Worm (Caenorhabditis elegans) whole organism, young adult: ENCODE data around the gene Y17D7B.10.

Experiments used
- C06A6.2 ChIP-seq: fragments of 200-800 bp; sonication (Bioruptor generic); conservative IDR thresholded peaks from 2 replicates; pipeline ENCODE4 v1.3.6; 2022; ENCODE audit warnings: missing genetic modification characterization, missing compliant biosample characterization
- dpl-1 ChIP-seq: fragments of 150-350 bp; optimal IDR thresholded peaks from 2 replicates; lab custom pipeline; 2014; ENCODE audit warnings: missing biosample characterization, missing genetic modification reagents, missing genetic modification characterization
- lin-54 ChIP-seq: fragments of 200-800 bp; sonication (Bioruptor generic); optimal IDR thresholded peaks from 2 replicates; lab custom pipeline; 2018; ENCODE audit warnings: mild to moderate bottlenecking, missing genetic modification characterization, missing compliant biosample characterization
- pha-4 ChIP-seq: fragments of 150-350 bp; sonication (generic microtip); optimal IDR thresholded peaks from 2 replicates; lab custom pipeline; 2014; ENCODE audit warnings: missing biosample characterization, missing genetic modification reagents, missing genetic modification characterization
- rpc-1 ChIP-seq, 2 experiments: fragments of 150-350 bp in 1 of 2; sonication (generic microtip) in 1 of 2; optimal IDR thresholded peaks; 2 replicates each; lab custom pipeline; 2014 to 2018; ENCODE audit warnings: missing biosample characterization in 1 of 2, missing genetic modification characterization in 1 of 2, missing genetic modification reagents in 1 of 2, missing genotype in 1 of 2

DNA sequence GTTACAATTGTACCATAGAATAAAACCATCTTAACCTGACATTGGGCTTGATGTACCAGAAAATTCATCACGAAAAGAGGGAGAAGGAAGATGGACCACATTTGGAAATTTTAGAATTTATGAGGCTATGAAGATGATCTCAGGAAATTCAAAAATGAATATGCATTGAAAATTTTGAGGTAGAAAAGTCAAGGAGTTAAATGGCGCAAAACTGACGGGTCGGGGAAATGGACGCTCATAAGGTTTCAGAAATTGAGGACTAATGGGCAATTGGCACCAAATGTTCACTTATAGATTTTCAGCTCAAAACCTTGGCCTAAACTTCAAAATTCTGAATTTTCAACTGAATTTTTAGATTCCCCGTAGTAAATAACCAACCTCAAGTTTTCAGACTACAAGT, 12.9 kb upstream of the Y17D7B.10 start, which contains the start of gene clec-255:
- no peak for TF ChIP-seq dpl-1 (GFP tag; lab: Kevin White, UChicago)
- no peak for TF ChIP-seq C06A6.2 (GFP tag; lab: Robert Waterston, UW)
- no peak for TF ChIP-seq lin-54 (GFP tag; lab: Kevin White, UChicago)
- TF ChIP-seq rpc-1 (optimal IDR thresholded peaks at IDR 0.05; lab: Kevin White, UChicago) = no peak
- TF ChIP-seq rpc-1 (tag; optimal IDR thresholded peaks at IDR 0.05; lab: Kevin White, UChicago) = no peak
- TF ChIP-seq pha-4 = no peak
